Fruit fly (Drosophila melanogaster): ENCODE measurements around the gene CG12020.

dm6 chr3L:1797005-1797404, at the start of gene CG12020:
- TF ChIP-seq kay (GFP tag; ENCODE audit: borderline replicate concordance) (no peak), CG5204 (GFP tag; optimal IDR thresholded peaks at IDR 0.05) (no peak), ovo (GFP tag; optimal IDR thresholded peaks at IDR 0.05) (no peak), Mnt (GFP tag; optimal IDR thresholded peaks at IDR 0.05) (no peak), CG11617 (GFP tag; optimal IDR thresholded peaks at IDR 0.05) (no peak), toe (GFP tag; optimal IDR thresholded peaks at IDR 0.05) (no peak), CG1620 (GFP tag; optimal IDR thresholded peaks at IDR 0.05) (no peak), CG14711 (tag; optimal IDR thresholded peaks at IDR 0.05) (no peak), CG33017 (tag; optimal IDR thresholded peaks at IDR 0.05) (no peak), CG12768 (GFP tag; optimal IDR thresholded peaks at IDR 0.05) (no peak), Hr96 (GFP tag; optimal IDR thresholded peaks at IDR 0.05) (no peak)
